Fruit fly (Drosophila melanogaster) whole organism, embryonic: ENCODE data around the gene Gdh.

ENCODE experiments used
- CG10654 ChIP-seq: fragments of 200-800 bp; sonication (Bioruptor generic); optimal IDR thresholded peaks from 2 replicates; lab custom pipeline; 2016; ENCODE audit warnings: missing biosample characterization, missing genetic modification characterization
- CG13624 ChIP-seq: fragments of 200-800 bp; sonication (Bioruptor generic); optimal IDR thresholded peaks from 2 replicates; lab custom pipeline; 2016; ENCODE audit warnings: missing biosample characterization, missing genetic modification characterization
- CG14014 ChIP-seq: fragments of 200-800 bp; sonication (Bioruptor generic); IDR thresholded peaks from 2 replicates; pipeline ENCODE4 v1.3.6; 2022; ENCODE audit warnings: missing biosample characterization, missing genetic modification characterization
- CG14441 ChIP-seq: fragments of 200-800 bp; sonication (Bioruptor generic); IDR thresholded peaks from 2 replicates; pipeline ENCODE4 v1.3.6; 2022; ENCODE audit warnings: missing biosample characterization, missing genetic modification characterization
- CG17359 ChIP-seq: fragments of 200-800 bp; sonication (Bioruptor generic); optimal IDR thresholded peaks from 3 replicates; lab custom pipeline; 2018; ENCODE audit warnings: missing biosample characterization, mild to moderate bottlenecking, missing genetic modification characterization, moderate library complexity
- CG17802 ChIP-seq: fragments of 200-800 bp; sonication (Bioruptor generic); optimal IDR thresholded peaks from 2 replicates; lab custom pipeline; 2018; ENCODE audit warnings: missing biosample characterization, mild to moderate bottlenecking, missing genetic modification characterization, moderate library complexity
- CG18476 ChIP-seq: fragments of 200-800 bp; sonication (Bioruptor generic); optimal IDR thresholded peaks from 2 replicates; lab custom pipeline; 2016; ENCODE audit warnings: missing biosample characterization, mild to moderate bottlenecking, missing genetic modification characterization
- CG18599 ChIP-seq: fragments of 200-800 bp; sonication (Bioruptor generic); optimal IDR thresholded peaks from 3 replicates; lab custom pipeline; 2017; ENCODE audit warnings: missing biosample characterization, missing genetic modification characterization, mild to moderate bottlenecking, moderate library complexity, missing genetic modification reagents
- CG2712 ChIP-seq: fragments of 200-800 bp; optimal IDR thresholded peaks from 3 replicates; lab custom pipeline; 2019; ENCODE audit warnings: missing biosample characterization, mild to moderate bottlenecking, missing genetic modification characterization, moderate library complexity
- CG30403 ChIP-seq: fragments of 200-800 bp; sonication (Bioruptor generic); optimal IDR thresholded peaks from 3 replicates; lab custom pipeline; 2016; ENCODE audit warnings: missing biosample characterization, missing genetic modification characterization
- CG3995 ChIP-seq: fragments of 200-800 bp; sonication (Bioruptor generic); optimal IDR thresholded peaks from 3 replicates; lab custom pipeline; 2016; ENCODE audit warnings: missing biosample characterization, missing genetic modification characterization
- CG6272 ChIP-seq: fragments of 200-800 bp; sonication (Bioruptor generic); IDR thresholded peaks from 2 replicates; pipeline ENCODE4 v1.3.6; 2022; ENCODE audit warnings: missing biosample characterization, missing genetic modification characterization
- CG6765 ChIP-seq: fragments of 200-800 bp; sonication (Bioruptor generic); optimal IDR thresholded peaks from 3 replicates; lab custom pipeline; 2017; ENCODE audit warnings: missing biosample characterization, mild to moderate bottlenecking, missing genetic modification characterization
- CG7357 ChIP-seq: fragments of 200-800 bp; sonication (Bioruptor generic); IDR thresholded peaks from 3 replicates; pipeline ENCODE4 v1.3.6; 2022; ENCODE audit warnings: missing biosample characterization, missing genetic modification characterization
- CrebB ChIP-seq: fragments of 200-800 bp; sonication (Bioruptor generic); optimal IDR thresholded peaks from 3 replicates; lab custom pipeline; 2018; ENCODE audit warnings: missing biosample characterization, mild to moderate bottlenecking, missing genetic modification characterization
- D ChIP-seq, 2 experiments: fragments of 200-800 bp in 1 of 2; fragments of >200 bp in 1 of 2; sonication (Bioruptor generic) in 1 of 2; optimal IDR thresholded peaks; 2 replicates in 1 of 2; 3 replicates in 1 of 2; lab custom pipeline; 2017; ENCODE audit warnings: mild to moderate bottlenecking in 1 of 2, missing biosample characterization in 1 of 2, missing genetic modification characterization in 1 of 2, missing genetic modification reagents in 1 of 2
- D19B ChIP-seq: fragments of 200-800 bp; sonication (Bioruptor generic); optimal IDR thresholded peaks from 2 replicates; lab custom pipeline; 2017; ENCODE audit warnings: missing biosample characterization, mild to moderate bottlenecking, missing genetic modification characterization
- Deaf1 ChIP-seq: fragments of 200-800 bp; optimal IDR thresholded peaks from 3 replicates; lab custom pipeline; 2019; ENCODE audit warnings: missing biosample characterization, mild to moderate bottlenecking, missing genetic modification characterization, moderate library complexity
- Dip2 ChIP-seq: fragments of 200-800 bp; sonication (Bioruptor generic); IDR thresholded peaks from 2 replicates; pipeline ENCODE4 v1.3.6; 2022; ENCODE audit warnings: missing biosample characterization, missing genetic modification characterization
- Dip3 ChIP-seq: fragments of 200-800 bp; sonication (Bioruptor generic); optimal IDR thresholded peaks from 3 replicates; lab custom pipeline; 2016; ENCODE audit warnings: missing biosample characterization, missing genetic modification characterization
- Fer1 ChIP-seq: fragments of 200-800 bp; sonication (Bioruptor generic); optimal IDR thresholded peaks from 2 replicates; lab custom pipeline; 2017; ENCODE audit warnings: missing biosample characterization, mild to moderate bottlenecking, missing genetic modification characterization
- HLH3B ChIP-seq: fragments of 200-800 bp; sonication (Bioruptor generic); IDR thresholded peaks from 2 replicates; pipeline ENCODE4 v1.3.6; 2022; ENCODE audit warnings: missing biosample characterization, missing genetic modification characterization
- HmgD ChIP-seq: fragments of 200-800 bp; sonication (Bioruptor generic); optimal IDR thresholded peaks from 3 replicates; lab custom pipeline; 2016; ENCODE audit warnings: missing biosample characterization, missing genetic modification characterization
- Lim3 ChIP-seq: fragments of 200-800 bp; sonication (Bioruptor generic); IDR thresholded peaks from 2 replicates; pipeline ENCODE4 v1.3.6; 2022; ENCODE audit warnings: missing biosample characterization, missing genetic modification characterization
- Mad ChIP-seq: fragments of 200-800 bp; sonication (Bioruptor generic); optimal IDR thresholded peaks from 2 replicates; lab custom pipeline; 2016; ENCODE audit warnings: missing biosample characterization, missing genetic modification characterization
- Med ChIP-seq: fragments of 200-800 bp; sonication (Bioruptor generic); peaks from one replicate; lab custom pipeline; 2016; ENCODE audit warnings: missing biosample characterization, missing genetic modification characterization, mild to moderate bottlenecking, inconsistent platforms, moderate library complexity
- Mes4 ChIP-seq: fragments of 200-800 bp; sonication (Bioruptor generic); optimal IDR thresholded peaks from 2 replicates; lab custom pipeline; 2016; ENCODE audit warnings: missing biosample characterization, missing genetic modification characterization
- NFAT ChIP-seq: fragments of 200-800 bp; sonication (Bioruptor generic); IDR thresholded peaks from 2 replicates; pipeline ENCODE4 v1.3.6; 2022; ENCODE audit warnings: missing biosample characterization, missing genetic modification characterization
- Poxn ChIP-seq: fragments of 200-800 bp; sonication (Bioruptor generic); IDR thresholded peaks from 2 replicates; pipeline ENCODE4 v1.3.6; 2022; ENCODE audit warnings: missing biosample characterization, missing genetic modification characterization
- Six4 ChIP-seq: fragments of 200-800 bp; sonication (Bioruptor generic); optimal IDR thresholded peaks from 2 replicates; lab custom pipeline; 2016; ENCODE audit warnings: missing biosample characterization, missing genetic modification characterization
- Vsx1 ChIP-seq: fragments of 200-800 bp; sonication (Bioruptor generic); optimal IDR thresholded peaks from 2 replicates; lab custom pipeline; 2017; ENCODE audit warnings: missing biosample characterization, mild to moderate bottlenecking, missing genetic modification characterization, missing genetic modification reagents
- ap ChIP-seq: fragments of 200-800 bp; sonication (Bioruptor generic); IDR thresholded peaks from 2 replicates; pipeline ENCODE4 v1.3.6; 2022; ENCODE audit warnings: missing biosample characterization, missing genetic modification characterization
- ash1 ChIP-seq: fragments of 200-800 bp; sonication (Bioruptor generic); optimal IDR thresholded peaks from 2 replicates; lab custom pipeline; 2018; ENCODE audit warnings: missing biosample characterization, mild to moderate bottlenecking, missing genetic modification characterization
- bcd ChIP-seq: fragments of 200-800 bp; sonication (Bioruptor generic); optimal IDR thresholded peaks from 2 replicates; lab custom pipeline; 2017; ENCODE audit warnings: missing biosample characterization, mild to moderate bottlenecking, missing genetic modification characterization
- danr ChIP-seq: fragments of 200-800 bp; sonication (Bioruptor generic); IDR thresholded peaks from 2 replicates; pipeline ENCODE4 v1.3.6; 2022; ENCODE audit warnings: missing biosample characterization, missing genetic modification characterization
- dimm ChIP-seq: fragments of 200-800 bp; sonication (Bioruptor generic); IDR thresholded peaks from 2 replicates; pipeline ENCODE4 v1.3.6; 2022; ENCODE audit warnings: missing biosample characterization, missing genetic modification characterization
- eyg ChIP-seq: fragments of 200-800 bp; sonication (Bioruptor generic); optimal IDR thresholded peaks from 3 replicates; lab custom pipeline; 2016; ENCODE audit warnings: missing biosample characterization, missing genetic modification characterization
- fd64A ChIP-seq: fragments of 200-800 bp; sonication (Bioruptor generic); optimal IDR thresholded peaks from 3 replicates; lab custom pipeline; 2018; ENCODE audit warnings: missing biosample characterization, mild to moderate bottlenecking, missing genetic modification characterization
- fu2 ChIP-seq: fragments of 200-800 bp; sonication (Bioruptor generic); optimal IDR thresholded peaks from 2 replicates; lab custom pipeline; 2016; ENCODE audit warnings: missing biosample characterization, missing genetic modification characterization
- ind ChIP-seq: fragments of 200-800 bp; sonication (Bioruptor generic); optimal IDR thresholded peaks from 3 replicates; lab custom pipeline; 2016; ENCODE audit warnings: missing biosample characterization, missing genetic modification characterization
- jing ChIP-seq: fragments of 200-800 bp; sonication (Bioruptor generic); optimal IDR thresholded peaks from 2 replicates; lab custom pipeline; 2018; ENCODE audit warnings: missing biosample characterization, mild to moderate bottlenecking, missing genetic modification characterization
- klu ChIP-seq: fragments of 200-800 bp; sonication (Bioruptor generic); IDR thresholded peaks from 2 replicates; pipeline ENCODE4 v1.3.6; 2022; ENCODE audit warnings: missing biosample characterization, missing genetic modification characterization
- lov ChIP-seq, 2 experiments: fragments of 200-800 bp in 1 of 2; fragments of >200 bp in 1 of 2; sonication (Bioruptor generic) in 1 of 2; IDR thresholded peaks in 1 of 2; optimal IDR thresholded peaks in 1 of 2; 2 replicates in 1 of 2; 3 replicates in 1 of 2; pipeline versions ENCODE4 v1.3.6 to Lab custom; 2017 to 2022; ENCODE audit warnings: missing biosample characterization in 1 of 2, missing genetic modification characterization in 1 of 2
- nom ChIP-seq: fragments of 200-800 bp; sonication (Bioruptor generic); optimal IDR thresholded peaks from 2 replicates; lab custom pipeline; 2017; ENCODE audit warnings: missing biosample characterization, missing genetic modification characterization, mild to moderate bottlenecking, moderate library complexity, missing genetic modification reagents
- pho ChIP-seq: fragments of 200-800 bp; sonication (Bioruptor generic); optimal IDR thresholded peaks from 2 replicates; lab custom pipeline; 2016; ENCODE audit warnings: missing biosample characterization, missing genetic modification characterization
- prd ChIP-seq, 3 experiments: fragments of >200 bp in 2 of 3; fragments of 200-800 bp in 1 of 3; sonication (Bioruptor generic) in 1 of 3; optimal IDR thresholded peaks in 2 of 3; IDR thresholded peaks in 1 of 3; 2 replicates in 2 of 3; 3 replicates in 1 of 3; pipeline versions ENCODE4 v1.3.6 to Lab custom; 2017 to 2022; ENCODE audit warnings: missing biosample characterization in 1 of 3, missing genetic modification characterization in 1 of 3
- slp2 ChIP-seq: fragments of 200-800 bp; sonication (Bioruptor generic); optimal IDR thresholded peaks from 2 replicates; lab custom pipeline; 2016; ENCODE audit warnings: missing biosample characterization, missing genetic modification characterization
- sna ChIP-seq: fragments of 200-800 bp; sonication (Bioruptor generic); IDR thresholded peaks from 2 replicates; pipeline ENCODE4 v1.3.6; 2022; ENCODE audit warnings: missing biosample characterization, missing genetic modification characterization; ENCODE audit not compliant: partially characterized antibody
- tll ChIP-seq, 2 experiments: fragments of 200-800 bp in 1 of 2; fragments of >200 bp in 1 of 2; sonication (Bioruptor generic) in 1 of 2; optimal IDR thresholded peaks; 2 replicates each; lab custom pipeline; 2017 to 2019; ENCODE audit warnings: missing biosample characterization in 2 of 2, missing genetic modification characterization in 2 of 2, mild to moderate bottlenecking in 1 of 2, moderate library complexity in 1 of 2
- zf30C ChIP-seq: fragments of 200-800 bp; sonication (Bioruptor generic); optimal IDR thresholded peaks from 3 replicates; lab custom pipeline; 2018; ENCODE audit warnings: missing biosample characterization, mild to moderate bottlenecking, missing genetic modification characterization

Gene Gdh

dm6 chr3R:23969449-23969848 is 26.5 kb upstream of the Gdh start (continued):
- peak; percentile 30; the same call in 1 of the 2 replicates for TF ChIP-seq CG14014 (GFP tag; lab: Robert Waterston, UW)
- TF ChIP-seq NFAT (GFP tag; lab: Robert Waterston, UW): 0 out of 2 replicates have a peak, but pooled peaks have one; percentile 3
- TF ChIP-seq Dip3: no peak
- TF ChIP-seq prd (optimal IDR thresholded peaks at IDR 0.05; lab: Kevin White, UChicago): no peak
- peak; percentile 67 for TF ChIP-seq prd (GFP tag; IDR thresholded peaks at IDR 0.05; lab: Robert Waterston, UW)
- TF ChIP-seq ind (GFP tag; lab: Kevin White, UChicago): peak; percentile 26
- TF ChIP-seq tll (GFP tag; optimal IDR thresholded peaks at IDR 0.05; lab: Kevin White, UChicago): no peak
- peak; percentile 52; the same call in 2 of the 3 replicates for TF ChIP-seq CG7357 (GFP tag; lab: Robert Waterston, UW)
- TF ChIP-seq Poxn (GFP tag; lab: Robert Waterston, UW): no peak
- TF ChIP-seq nom (GFP tag; lab: Kevin White, UChicago): no peak
- TF ChIP-seq Dip2 (GFP tag; lab: Robert Waterston, UW): no peak
- peak; percentile 71 for TF ChIP-seq CG18599 (GFP tag; lab: Kevin White, UChicago)
- no peak for TF ChIP-seq D19B (GFP tag; lab: Kevin White, UChicago)
- peak; percentile 29 for TF ChIP-seq Vsx1 (GFP tag; lab: Kevin White, UChicago)
- peak; percentile 72 for TF ChIP-seq CG14441 (GFP tag; lab: Robert Waterston, UW)
- TF ChIP-seq HmgD (GFP tag; lab: Kevin White, UChicago): no peak
- no peak for TF ChIP-seq Six4 (GFP tag; lab: Kevin White, UChicago)
- TF ChIP-seq Mad (GFP tag; lab: Kevin White, UChicago): no peak
- peak; percentile 48 for TF ChIP-seq CG30403 (GFP tag; lab: Kevin White, UChicago)
- TF ChIP-seq CG17802: no peak
- TF ChIP-seq pho (GFP tag; lab: Kevin White, UChicago): no peak
- no peak for TF ChIP-seq D (optimal IDR thresholded peaks at IDR 0.05; lab: Kevin White, UChicago)
- no peak for TF ChIP-seq D (GFP tag; optimal IDR thresholded peaks at IDR 0.05; lab: Kevin White, UChicago)
- no peak for TF ChIP-seq CG10654 (GFP tag; lab: Kevin White, UChicago)
- TF ChIP-seq CG6272: no peak
- no peak for TF ChIP-seq CG3995
- peak; percentile 49; the same call in 1 of the 2 replicates for TF ChIP-seq klu (GFP tag; lab: Robert Waterston, UW)
- no peak for TF ChIP-seq jing
- TF ChIP-seq eyg (GFP tag; lab: Kevin White, UChicago): no peak
- TF ChIP-seq Fer1 (GFP tag; lab: Kevin White, UChicago): peak; percentile 63
- TF ChIP-seq Lim3 (GFP tag; lab: Robert Waterston, UW): no peak
- TF ChIP-seq lov (optimal IDR thresholded peaks at IDR 0.05; lab: Kevin White, UChicago): no peak
- TF ChIP-seq lov (GFP tag; IDR thresholded peaks at IDR 0.05; lab: Robert Waterston, UW): no peak
- TF ChIP-seq Med (GFP tag; lab: Kevin White, UChicago): peak; percentile 65
- no peak for TF ChIP-seq CG18476
- TF ChIP-seq dimm (GFP tag; lab: Robert Waterston, UW): no peak
- TF ChIP-seq CG2712: peak; percentile 62
- no peak for TF ChIP-seq CG6765 (GFP tag; lab: Kevin White, UChicago)
- no peak for TF ChIP-seq Mes4 (GFP tag; lab: Kevin White, UChicago)
- no peak for TF ChIP-seq fd64A (GFP tag; lab: Kevin White, UChicago)
- TF ChIP-seq zf30C: no peak
- TF ChIP-seq slp2 (GFP tag; lab: Kevin White, UChicago): no peak
- TF ChIP-seq ap (GFP tag; lab: Robert Waterston, UW): no peak; the same call in 1 of the 2 replicates
- TF ChIP-seq fu2 (GFP tag; lab: Kevin White, UChicago): no peak
- TF ChIP-seq danr (GFP tag; lab: Robert Waterston, UW): no peak
- no peak for TF ChIP-seq CrebB (tag; lab: Kevin White, UChicago)
- TF ChIP-seq CG13624 (GFP tag; lab: Kevin White, UChicago): no peak
- no peak for TF ChIP-seq bcd
- peak; percentile 39 for TF ChIP-seq Deaf1 (tag; lab: Kevin White, UChicago)
- peak; percentile 63 for TF ChIP-seq HLH3B
- TF ChIP-seq CG17359 (tag; lab: Kevin White, UChicago): peak; percentile 68
- TF ChIP-seq ash1 (GFP tag; lab: Kevin White, UChicago): no peak
- TF ChIP-seq sna (GFP tag; lab: Robert Waterston, UW): no peak
